ENCODE assay signal across 3 worm cellular contexts in genomic region chrII:7155392-7155791, ce11.
A peak's percentile ranks its signal among the peaks of the same experiment; 100 is the strongest.
TF ChIP-seq lines count a peak whose summit lies in the region.

Gene C27H5.2, plus strand, starts transcription at chrII:7155581.

TF ChIP-seq in whole organism, L1 larva, 84 proteins besides CTCF, POLR2A, EP300 and RAD21 (continued from another document):
- no peak for TF ChIP-seq lir-3 (tag; optimal IDR thresholded peaks at IDR 0.05; lab: Kevin White, UChicago; ENCODE audit: poor library complexity)
- TF ChIP-seq blmp-1 (tag; optimal IDR thresholded peaks at IDR 0.05; lab: Kevin White, UChicago) = peak; percentile 33
- peak; percentile 42 for TF ChIP-seq lin-14 (GFP tag; optimal IDR thresholded peaks at IDR 0.05; lab: Kevin White, UChicago)
- TF ChIP-seq ets-5 (GFP tag; IDR thresholded peaks at IDR 0.05; lab: Robert Waterston, UW) = no peak
- no peak for TF ChIP-seq ceh-8 (GFP tag; optimal IDR thresholded peaks at IDR 0.05; lab: Kevin White, UChicago)
- no peak for TF ChIP-seq skn-1 (tag; optimal IDR thresholded peaks at IDR 0.05; lab: Kevin White, UChicago)
- TF ChIP-seq nhr-84 (tag; optimal IDR thresholded peaks at IDR 0.05; lab: Kevin White, UChicago) = no peak
- TF ChIP-seq vab-15 (tag; optimal IDR thresholded peaks at IDR 0.05; lab: Kevin White, UChicago) = no peak
- TF ChIP-seq xbp-1 (tag; optimal IDR thresholded peaks at IDR 0.05; lab: Kevin White, UChicago) = peak; percentile 12
- no peak for TF ChIP-seq unc-30 (tag; optimal IDR thresholded peaks at IDR 0.05; lab: Kevin White, UChicago)
- TF ChIP-seq fkh-8 (tag; optimal IDR thresholded peaks at IDR 0.05; lab: Kevin White, UChicago) = no peak
- no peak for TF ChIP-seq nhr-11 (tag; optimal IDR thresholded peaks at IDR 0.05; lab: Kevin White, UChicago)
- TF ChIP-seq sup-37 (GFP tag; optimal IDR thresholded peaks at IDR 0.05; lab: Kevin White, UChicago) = no peak
- no peak for TF ChIP-seq nhr-19 (GFP tag; conservative IDR thresholded peaks at IDR 0.05; lab: Robert Waterston, UW)
- no peak for TF ChIP-seq tlp-1 (tag; optimal IDR thresholded peaks at IDR 0.05; lab: Kevin White, UChicago)
- TF ChIP-seq mep-1 (tag; optimal IDR thresholded peaks at IDR 0.05; lab: Kevin White, UChicago) = peak; percentile 12
- no peak for TF ChIP-seq sox-4 (tag; optimal IDR thresholded peaks at IDR 0.05; lab: Kevin White, UChicago)
- TF ChIP-seq mab-9 (GFP tag; IDR thresholded peaks at IDR 0.05; lab: Robert Waterston, UW) = no peak
- peak; percentile 4 to 7 for TF ChIP-seq efl-1 (optimal IDR thresholded peaks at IDR 0.05; lab: Kevin White, UChicago)
- TF ChIP-seq efl-1 (GFP tag; optimal IDR thresholded peaks at IDR 0.05 in 1 of 2; lab: Kevin White, UChicago) = no peak
- TF ChIP-seq ama-1 (optimal IDR thresholded peaks at IDR 0.05; lab: Kevin White, UChicago) = peak; percentile 26
- TF ChIP-seq aha-1 (tag; optimal IDR thresholded peaks at IDR 0.05; lab: Kevin White, UChicago) = no peak
- no peak for TF ChIP-seq grh-1 (GFP tag; IDR thresholded peaks at IDR 0.05; lab: Robert Waterston, UW)
- no peak for TF ChIP-seq ceh-63 (GFP tag; optimal IDR thresholded peaks at IDR 0.05; lab: Kevin White, UChicago)
- TF ChIP-seq elt-3 (tag; optimal IDR thresholded peaks at IDR 0.05; lab: Kevin White, UChicago) = no peak
- TF ChIP-seq lsy-2 (tag; optimal IDR thresholded peaks at IDR 0.05; lab: Kevin White, UChicago) = peak in 1 of 2 experiments; percentile 8
- no peak for TF ChIP-seq hlh-17 (GFP tag; optimal IDR thresholded peaks at IDR 0.05; lab: Kevin White, UChicago; ENCODE audit: borderline replicate concordance)
- no peak for TF ChIP-seq jun-1 (tag; optimal IDR thresholded peaks at IDR 0.05; lab: Kevin White, UChicago)

TF ChIP-seq in whole organism, L2 larva, 48 proteins besides CTCF, POLR2A, EP300 and RAD21 (continued from another document):
- TF ChIP-seq lsy-2 (tag; optimal IDR thresholded peaks at IDR 0.05; lab: Kevin White, UChicago) = peak in 1 of 2 experiments; percentile 18
- TF ChIP-seq ZK546.5 (tag; optimal IDR thresholded peaks at IDR 0.05; lab: Kevin White, UChicago) = no peak
- TF ChIP-seq lin-11 (tag; optimal IDR thresholded peaks at IDR 0.05; lab: Kevin White, UChicago) = no peak
- TF ChIP-seq nhr-129 (tag; optimal IDR thresholded peaks at IDR 0.05; lab: Kevin White, UChicago) = peak; percentile 21
- TF ChIP-seq ama-1 (optimal IDR thresholded peaks at IDR 0.05; lab: Kevin White, UChicago) = peak; percentile 21

TF ChIP-seq in whole organism, L4 larva, 104 proteins besides CTCF, POLR2A, EP300 and RAD21 (continued from another document):
- TF ChIP-seq mdl-1 (tag; optimal IDR thresholded peaks at IDR 0.05; lab: Kevin White, UChicago) = no peak
- no peak for TF ChIP-seq duxl-1 (tag; optimal IDR thresholded peaks at IDR 0.05; lab: Kevin White, UChicago; ENCODE audit: poor library complexity)
- TF ChIP-seq F37D6.2 (tag; optimal IDR thresholded peaks at IDR 0.05; lab: Kevin White, UChicago) = no peak
- peak; percentile 29 for TF ChIP-seq mep-1 (tag; optimal IDR thresholded peaks at IDR 0.05; lab: Kevin White, UChicago)
- no peak for TF ChIP-seq cey-2 (tag; optimal IDR thresholded peaks at IDR 0.05; lab: Kevin White, UChicago; ENCODE audit: borderline replicate concordance, insufficient read depth)
- TF ChIP-seq snpc-1.2 (GFP tag; IDR thresholded peaks at IDR 0.05; lab: Robert Waterston, UW) = no peak
- no peak for TF ChIP-seq ceh-44 (GFP tag; IDR thresholded peaks at IDR 0.05; lab: Robert Waterston, UW)
- TF ChIP-seq hlh-30 (tag; optimal IDR thresholded peaks at IDR 0.05; lab: Kevin White, UChicago; ENCODE audit: insufficient read depth) = peak; percentile 8
- TF ChIP-seq lin-38 (GFP tag; IDR thresholded peaks at IDR 0.05; lab: Robert Waterston, UW) = no peak
- TF ChIP-seq zfp-2 (tag; optimal IDR thresholded peaks at IDR 0.05; lab: Kevin White, UChicago) = no peak
- no peak for TF ChIP-seq egl-43 (GFP tag; IDR thresholded peaks at IDR 0.05; lab: Robert Waterston, UW)
- TF ChIP-seq dmd-6 (GFP tag; IDR thresholded peaks at IDR 0.05; lab: Robert Waterston, UW) = peak; percentile 7; the same call in 1 of the 2 replicates
- no peak for TF ChIP-seq madf-5 (GFP tag; IDR thresholded peaks at IDR 0.05; lab: Robert Waterston, UW)
- TF ChIP-seq zfp-3 (GFP tag; conservative IDR thresholded peaks at IDR 0.05; lab: Robert Waterston, UW) = no peak
- TF ChIP-seq hmg-1.1 (GFP tag; IDR thresholded peaks at IDR 0.05; lab: Robert Waterston, UW) = 0 out of 2 replicates have a peak, but pooled peaks have one; percentile 18
- no peak for TF ChIP-seq dmd-9 (GFP tag; IDR thresholded peaks at IDR 0.05; lab: Robert Waterston, UW)
- no peak for TF ChIP-seq lin-1 (GFP tag; IDR thresholded peaks at IDR 0.05; lab: Robert Waterston, UW)
- TF ChIP-seq Y75B8A.6 (GFP tag; IDR thresholded peaks at IDR 0.05; lab: Robert Waterston, UW) = no peak
- no peak for TF ChIP-seq nhr-237 (tag; optimal IDR thresholded peaks at IDR 0.05; lab: Kevin White, UChicago)
- TF ChIP-seq lin-15B (tag; optimal IDR thresholded peaks at IDR 0.05; lab: Kevin White, UChicago) = no peak
- no peak for TF ChIP-seq attf-4 (tag; optimal IDR thresholded peaks at IDR 0.05; lab: Kevin White, UChicago)
- TF ChIP-seq jun-1 (tag; optimal IDR thresholded peaks at IDR 0.05; lab: Kevin White, UChicago) = no peak
- TF ChIP-seq F26F4.8 (GFP tag; conservative IDR thresholded peaks at IDR 0.05; lab: Robert Waterston, UW) = no peak
- no peak for TF ChIP-seq nhr-76 (tag; optimal IDR thresholded peaks at IDR 0.05; lab: Kevin White, UChicago)
- no peak for TF ChIP-seq zag-1 (tag; optimal IDR thresholded peaks at IDR 0.05; lab: Kevin White, UChicago)
- peak; percentile 20 for TF ChIP-seq nhr-102 (tag; optimal IDR thresholded peaks at IDR 0.05; lab: Kevin White, UChicago)
- TF ChIP-seq Y48G9A.11 (GFP tag; IDR thresholded peaks at IDR 0.05; lab: Robert Waterston, UW) = no peak
- TF ChIP-seq nhr-10 (tag; optimal IDR thresholded peaks at IDR 0.05; lab: Kevin White, UChicago) = no peak
- TF ChIP-seq tra-1 (GFP tag; IDR thresholded peaks at IDR 0.05; lab: Robert Waterston, UW) = no peak
- no peak for TF ChIP-seq lim-7 (GFP tag; IDR thresholded peaks at IDR 0.05; lab: Robert Waterston, UW)
- no peak for TF ChIP-seq Y5F2A.4 (GFP tag; optimal IDR thresholded peaks at IDR 0.05; lab: Kevin White, UChicago)
- peak; percentile 26 for TF ChIP-seq nhr-28 (tag; optimal IDR thresholded peaks at IDR 0.05; lab: Kevin White, UChicago)
